Fruit fly (Drosophila melanogaster) whole organism, prepupa: Measurements from ENCODE around the gene loco.

Source experiments
- Blimp-1 ChIP-seq: fragments of 200-800 bp; sonication (Bioruptor generic); optimal IDR thresholded peaks from 3 replicates; lab custom pipeline; 2017; ENCODE audit warnings: missing biosample characterization, missing genetic modification characterization, mild to moderate bottlenecking, moderate library complexity, missing genetic modification reagents
- CG10631 ChIP-seq: fragments of 200-800 bp; sonication (Bioruptor generic); optimal IDR thresholded peaks from 2 replicates; lab custom pipeline; 2016; ENCODE audit warnings: missing biosample characterization, missing genetic modification characterization
- CG10669 ChIP-seq: fragments of 200-800 bp; sonication (Bioruptor generic); optimal IDR thresholded peaks from 3 replicates; lab custom pipeline; 2018; ENCODE audit warnings: missing biosample characterization, mild to moderate bottlenecking, missing genetic modification characterization, moderate library complexity
- CG11294 ChIP-seq: fragments of 200-800 bp; sonication (Bioruptor generic); IDR thresholded peaks from 2 replicates; pipeline ENCODE4 v1.3.6; 2022; ENCODE audit warnings: missing biosample characterization, missing genetic modification characterization
- CG11762 ChIP-seq: fragments of 200-800 bp; sonication (Bioruptor generic); optimal IDR thresholded peaks from 3 replicates; lab custom pipeline; 2016; ENCODE audit warnings: missing biosample characterization, missing genetic modification characterization; ENCODE audit not compliant: insufficient read depth
- CG11902 ChIP-seq: fragments of 200-800 bp; sonication (Bioruptor generic); optimal IDR thresholded peaks from 3 replicates; lab custom pipeline; 2016; ENCODE audit warnings: missing biosample characterization, missing genetic modification characterization
- CG15336 ChIP-seq: fragments of 200-800 bp; sonication (Bioruptor generic); IDR thresholded peaks from 2 replicates; pipeline ENCODE4 v1.3.6; 2022; ENCODE audit warnings: missing biosample characterization, missing genetic modification characterization
- CG1621 ChIP-seq: fragments of 200-800 bp; sonication (Bioruptor generic); optimal IDR thresholded peaks from 3 replicates; lab custom pipeline; 2018; ENCODE audit warnings: missing biosample characterization, mild to moderate bottlenecking, missing genetic modification characterization
- CG16779 ChIP-seq: fragments of 200-800 bp; sonication (Bioruptor generic); optimal IDR thresholded peaks from 3 replicates; lab custom pipeline; 2017; ENCODE audit warnings: missing biosample characterization, mild to moderate bottlenecking, missing genetic modification characterization
- CG3032 ChIP-seq: fragments of 200-800 bp; optimal IDR thresholded peaks from 2 replicates; lab custom pipeline; 2019; ENCODE audit warnings: missing biosample characterization, mild to moderate bottlenecking, missing genetic modification characterization, moderate library complexity
- CG31627 ChIP-seq: fragments of 200-800 bp; sonication (Bioruptor generic); optimal IDR thresholded peaks from 3 replicates; lab custom pipeline; 2016; ENCODE audit warnings: missing biosample characterization, missing genetic modification characterization
- CG32006 ChIP-seq: fragments of 200-800 bp; sonication (Bioruptor generic); optimal IDR thresholded peaks from 3 replicates; lab custom pipeline; 2017; ENCODE audit warnings: missing biosample characterization, mild to moderate bottlenecking, missing genetic modification characterization
- CG3919 ChIP-seq: fragments of 200-800 bp; sonication (Bioruptor generic); optimal IDR thresholded peaks from 3 replicates; lab custom pipeline; 2016; ENCODE audit warnings: missing biosample characterization, missing genetic modification characterization
- CG4318 ChIP-seq: fragments of 200-800 bp; sonication (Bioruptor generic); optimal IDR thresholded peaks from 3 replicates; lab custom pipeline; 2017; ENCODE audit warnings: missing biosample characterization, mild to moderate bottlenecking, missing genetic modification characterization
- CG6163 ChIP-seq: fragments of 200-800 bp; sonication (Bioruptor generic); IDR thresholded peaks from 3 replicates; pipeline ENCODE4 v1.3.6; 2022; ENCODE audit warnings: missing biosample characterization, missing genetic modification characterization
- CG6276 ChIP-seq: fragments of 200-800 bp; sonication (Bioruptor generic); optimal IDR thresholded peaks from 2 replicates; lab custom pipeline; 2017; ENCODE audit warnings: missing biosample characterization, mild to moderate bottlenecking, missing genetic modification characterization
- CG6808 ChIP-seq: fragments of 200-800 bp; sonication (Bioruptor generic); optimal IDR thresholded peaks from 3 replicates; lab custom pipeline; 2017; ENCODE audit warnings: missing biosample characterization, missing genetic modification characterization, mild to moderate bottlenecking, moderate library complexity, missing genetic modification reagents
- CG6854 ChIP-seq: fragments of 200-800 bp; sonication (Bioruptor generic); optimal IDR thresholded peaks from 2 replicates; lab custom pipeline; 2017; ENCODE audit warnings: missing biosample characterization, mild to moderate bottlenecking, missing genetic modification characterization
- CG7368 ChIP-seq: fragments of 200-800 bp; sonication (Bioruptor generic); optimal IDR thresholded peaks from 3 replicates; lab custom pipeline; 2016; ENCODE audit warnings: missing biosample characterization, missing genetic modification characterization
- CG8319 ChIP-seq: fragments of 200-800 bp; sonication (Bioruptor generic); optimal IDR thresholded peaks from 3 replicates; lab custom pipeline; 2016; ENCODE audit warnings: missing biosample characterization, missing genetic modification characterization
- CG8632 ChIP-seq: fragments of 200-800 bp; sonication (Bioruptor generic); optimal IDR thresholded peaks from 3 replicates; lab custom pipeline; 2016; ENCODE audit warnings: missing biosample characterization, missing genetic modification characterization
- Eip75B ChIP-seq: fragments of 200-800 bp; sonication (Bioruptor generic); optimal IDR thresholded peaks from 3 replicates; lab custom pipeline; 2016; ENCODE audit warnings: missing biosample characterization, missing genetic modification characterization
- Eip93F ChIP-seq: fragments of 200-800 bp; sonication (Bioruptor generic); optimal IDR thresholded peaks from 2 replicates; lab custom pipeline; 2016; ENCODE audit warnings: missing biosample characterization, mild to moderate bottlenecking, missing genetic modification characterization
- Ets21C ChIP-seq: fragments of 200-800 bp; sonication (Bioruptor generic); optimal IDR thresholded peaks from 3 replicates; lab custom pipeline; 2016; ENCODE audit warnings: missing biosample characterization, missing genetic modification characterization
- Ets96B ChIP-seq: fragments of 200-800 bp; optimal IDR thresholded peaks from 2 replicates; lab custom pipeline; 2019; ENCODE audit warnings: missing biosample characterization, mild to moderate bottlenecking, missing genetic modification characterization, moderate library complexity
- Gug ChIP-seq: fragments of 200-800 bp; sonication (Bioruptor generic); IDR thresholded peaks from 2 replicates; pipeline ENCODE4 v1.3.6; 2022; ENCODE audit warnings: missing biosample characterization, missing genetic modification characterization
- Hr38 ChIP-seq: sonication (Bioruptor generic); optimal IDR thresholded peaks from 2 replicates; lab custom pipeline; 2016; ENCODE audit warnings: missing biosample characterization, missing genetic modification characterization
- Hr39 ChIP-seq: fragments of 200-800 bp; sonication (Bioruptor generic); optimal IDR thresholded peaks from 2 replicates; lab custom pipeline; 2016; ENCODE audit warnings: missing biosample characterization, missing genetic modification characterization
- Hr4 ChIP-seq: fragments of 200-800 bp; sonication (Bioruptor generic); optimal IDR thresholded peaks from 3 replicates; lab custom pipeline; 2016; ENCODE audit warnings: missing biosample characterization, missing genetic modification characterization
- Lpt ChIP-seq: fragments of 200-800 bp; sonication (Bioruptor generic); optimal IDR thresholded peaks from 3 replicates; lab custom pipeline; 2016; ENCODE audit warnings: missing biosample characterization, missing genetic modification characterization
- Met ChIP-seq: fragments of 200-800 bp; sonication (Bioruptor generic); optimal IDR thresholded peaks from 3 replicates; lab custom pipeline; 2016; ENCODE audit warnings: missing biosample characterization, missing genetic modification characterization
- OdsH ChIP-seq: fragments of 200-800 bp; sonication (Bioruptor generic); optimal IDR thresholded peaks from 3 replicates; lab custom pipeline; 2016; ENCODE audit warnings: missing biosample characterization, missing genetic modification characterization
- Smox ChIP-seq: fragments of 200-800 bp; sonication (Bioruptor generic); optimal IDR thresholded peaks from 3 replicates; lab custom pipeline; 2016; ENCODE audit warnings: missing biosample characterization, missing genetic modification characterization
- Sox102F ChIP-seq: fragments of 200-800 bp; sonication (Bioruptor generic); optimal IDR thresholded peaks from 2 replicates; lab custom pipeline; 2016; ENCODE audit warnings: missing biosample characterization, mild to moderate bottlenecking, missing genetic modification characterization
- Sox14 ChIP-seq: fragments of 200-800 bp; sonication (Bioruptor generic); optimal IDR thresholded peaks from 3 replicates; lab custom pipeline; 2016; ENCODE audit warnings: missing biosample characterization, missing genetic modification characterization
- Sox15 ChIP-seq: fragments of 200-800 bp; sonication (Bioruptor generic); optimal IDR thresholded peaks from 3 replicates; lab custom pipeline; 2016; ENCODE audit warnings: missing biosample characterization, missing genetic modification characterization
- dac ChIP-seq: fragments of 200-800 bp; sonication (Bioruptor generic); optimal IDR thresholded peaks from 2 replicates; lab custom pipeline; 2017; ENCODE audit warnings: missing biosample characterization, mild to moderate bottlenecking, missing genetic modification characterization
- dsx ChIP-seq: fragments of 200-800 bp; optimal IDR thresholded peaks from 3 replicates; lab custom pipeline; 2019; ENCODE audit warnings: missing biosample characterization, mild to moderate bottlenecking, missing genetic modification characterization, moderate library complexity; ENCODE audit not compliant: poor library complexity, severe bottlenecking
- eg ChIP-seq: fragments of 200-800 bp; sonication (Bioruptor generic); IDR thresholded peaks from 3 replicates; pipeline ENCODE4 v1.3.6; 2022; ENCODE audit warnings: missing biosample characterization, missing genetic modification characterization
- fd85E ChIP-seq: fragments of 200-800 bp; sonication (Bioruptor generic); optimal IDR thresholded peaks from 3 replicates; lab custom pipeline; 2016; ENCODE audit warnings: missing biosample characterization, missing genetic modification characterization
- fkh ChIP-seq: fragments of 200-800 bp; sonication (Bioruptor generic); optimal IDR thresholded peaks from 3 replicates; lab custom pipeline; 2017; ENCODE audit warnings: missing biosample characterization, mild to moderate bottlenecking, missing genetic modification characterization, moderate library complexity
- net ChIP-seq: fragments of 200-800 bp; sonication (Bioruptor generic); optimal IDR thresholded peaks from 3 replicates; lab custom pipeline; 2016; ENCODE audit warnings: missing biosample characterization, missing genetic modification characterization
- pdm3 ChIP-seq: fragments of 200-800 bp; sonication (Bioruptor generic); optimal IDR thresholded peaks from 3 replicates; lab custom pipeline; 2016; ENCODE audit warnings: missing biosample characterization, missing genetic modification characterization
- salr ChIP-seq, 2 experiments: fragments of 200-800 bp; sonication (Bioruptor generic); optimal IDR thresholded peaks; 3 replicates each; lab custom pipeline; 2016 to 2018; ENCODE audit warnings: missing biosample characterization in 2 of 2, missing genetic modification characterization in 2 of 2, mild to moderate bottlenecking in 1 of 2
- spab ChIP-seq: fragments of 200-800 bp; sonication (Bioruptor generic); optimal IDR thresholded peaks from 2 replicates; lab custom pipeline; 2017; ENCODE audit warnings: missing biosample characterization, mild to moderate bottlenecking, missing genetic modification characterization, missing genetic modification reagents
- ss ChIP-seq, 2 experiments: fragments of 200-800 bp; sonication (Bioruptor generic); optimal IDR thresholded peaks; 2 replicates in 1 of 2; 3 replicates in 1 of 2; lab custom pipeline; 2017 to 2018; ENCODE audit warnings: mild to moderate bottlenecking in 2 of 2, missing biosample characterization in 2 of 2, missing genetic modification characterization in 2 of 2, moderate library complexity in 1 of 2
- svp ChIP-seq: fragments of 200-800 bp; sonication (Bioruptor generic); peaks from one replicate; lab custom pipeline; 2016; ENCODE audit warnings: missing biosample characterization, missing genetic modification characterization
- vri ChIP-seq: fragments of 200-800 bp; sonication (Bioruptor generic); optimal IDR thresholded peaks from 3 replicates; lab custom pipeline; 2016; ENCODE audit warnings: missing biosample characterization, mild to moderate bottlenecking, missing genetic modification characterization

The loco gene

DNA sequence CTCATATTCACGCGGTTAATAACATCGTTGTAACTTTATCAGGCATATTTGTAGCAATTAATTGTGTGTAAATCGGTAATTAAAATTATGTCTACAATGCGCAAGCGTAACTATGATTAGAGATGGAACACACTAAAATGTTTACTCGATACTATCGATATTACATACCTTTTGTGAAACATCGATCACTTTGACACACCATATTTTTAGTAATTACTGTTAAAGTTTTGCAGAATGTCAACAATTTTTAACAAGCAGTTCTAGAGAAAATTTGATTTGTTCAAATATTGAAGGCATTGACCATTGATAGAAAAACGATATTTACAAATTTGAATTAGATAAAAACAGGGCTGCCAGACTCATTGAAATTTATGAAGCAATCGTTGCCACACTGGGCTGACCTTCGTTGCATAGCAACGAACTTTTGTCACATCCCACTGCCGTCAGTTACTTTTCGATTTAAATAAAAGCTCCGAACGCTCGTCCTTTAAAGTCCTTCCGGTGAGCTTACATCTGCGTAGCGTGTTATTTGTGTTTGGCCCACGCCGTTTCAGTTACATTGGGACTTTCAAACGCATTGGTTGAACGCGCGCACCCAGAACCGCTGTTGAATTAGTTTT, at the start of gene loco, which contains the start of gene wake:
Gene loco (minus strand): TSS at position 149 of the 620 bp plus-strand sequence.
Gene wake (plus strand): TSS at position 570 of the 620 bp plus-strand sequence.
- TF ChIP-seq CG11762 (GFP tag; lab: Kevin White, UChicago) = no peak
- no peak for TF ChIP-seq CG15336 (GFP tag; lab: Robert Waterston, UW)
- no peak for TF ChIP-seq CG6276 (GFP tag; lab: Kevin White, UChicago)
- peak; percentile 50 for TF ChIP-seq svp (GFP tag; lab: Kevin White, UChicago)
- no peak for TF ChIP-seq CG31627 (GFP tag; lab: Kevin White, UChicago)
- no peak for TF ChIP-seq Lpt (GFP tag; lab: Kevin White, UChicago)
- TF ChIP-seq dsx (GFP tag; lab: Kevin White, UChicago) = peak; percentile 95
- peak; percentile 71 for TF ChIP-seq fkh
- TF ChIP-seq Blimp-1 (GFP tag; lab: Kevin White, UChicago) = no peak
- TF ChIP-seq Ets21C (GFP tag; lab: Kevin White, UChicago) = no peak

DNA sequence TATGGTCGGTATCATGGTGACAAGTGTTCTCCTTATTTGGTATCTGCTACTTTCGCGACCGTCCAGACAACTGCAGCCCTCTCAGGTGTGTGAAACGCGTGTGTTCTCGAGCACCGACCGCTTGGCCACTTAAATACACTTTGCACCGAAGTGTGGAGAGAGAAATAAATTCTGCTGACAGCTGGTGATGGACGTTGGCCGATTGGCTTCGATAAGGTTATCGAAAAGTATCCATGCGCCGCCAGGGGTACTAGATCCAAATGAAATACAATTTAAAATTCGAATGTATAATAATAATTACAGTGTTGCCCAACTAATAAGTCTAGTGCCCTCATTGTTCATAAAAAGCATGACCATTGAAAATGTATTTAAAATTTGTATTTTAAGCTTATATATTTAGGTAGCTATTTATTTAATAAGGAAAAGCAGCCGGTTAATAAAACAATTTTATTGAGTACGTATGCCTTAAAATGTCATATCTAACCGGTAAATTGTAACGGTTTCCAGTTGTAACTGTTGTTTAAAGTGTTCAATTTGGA, 47.2 kb upstream of the loco start, which contains the start of the genes Gclm and CG17625:
Gene Gclm (minus strand): TSS at position 175 of the 539 bp plus-strand sequence.
Gene CG17625 (plus strand): TSS at position 514 of the 539 bp plus-strand sequence.
- TF ChIP-seq CG8632 (peak; percentile 1), vri (GFP tag; lab: Kevin White, UChicago) (no peak), CG16779 (no peak), CG6163 (GFP tag; lab: Robert Waterston, UW) (peak; percentile 47; the same call in 2 of the 3 replicates), CG4318 (no peak), svp (GFP tag; lab: Kevin White, UChicago) (peak; percentile 81), dsx (GFP tag; lab: Kevin White, UChicago) (peak; percentile 57), Eip75B (GFP tag; lab: Kevin White, UChicago) (peak; percentile 39), CG6854 (GFP tag; lab: Kevin White, UChicago) (peak; percentile 73), spab (GFP tag; lab: Kevin White, UChicago) (no peak), Sox14 (GFP tag; lab: Kevin White, UChicago) (peak; percentile 38), Eip93F (GFP tag; lab: Kevin White, UChicago) (peak; percentile 42), CG32006 (GFP tag; lab: Kevin White, UChicago) (no peak), eg (peak; percentile 56), pdm3 (peak; percentile 56), Gug (GFP tag; lab: Robert Waterston, UW) (no peak), ss (GFP tag; optimal IDR thresholded peaks at IDR 0.05; lab: Kevin White, UChicago) (peak; percentile 42 to 56), OdsH (no peak), Met (no peak), CG15336 (GFP tag; lab: Robert Waterston, UW) (no peak; the same call in 1 of the 2 replicates), dac (no peak), Hr4 (GFP tag; lab: Kevin White, UChicago) (no peak), CG3919 (peak; percentile 51), Ets96B (peak; percentile 14), CG7368 (GFP tag; lab: Kevin White, UChicago) (no peak), CG8319 (GFP tag; lab: Kevin White, UChicago) (no peak), Lpt (GFP tag; lab: Kevin White, UChicago) (no peak), CG3032 (peak; percentile 27), fd85E (GFP tag; lab: Kevin White, UChicago) (no peak), Hr38 (no peak), Sox15 (GFP tag; lab: Kevin White, UChicago) (no peak), CG6808 (GFP tag; lab: Kevin White, UChicago) (no peak), CG11902 (GFP tag; lab: Kevin White, UChicago) (no peak), Sox102F (GFP tag; lab: Kevin White, UChicago) (peak; percentile 56), CG10631 (peak; percentile 50), CG11294 (no peak), Hr39 (GFP tag; lab: Kevin White, UChicago) (no peak), CG10669 (GFP tag; lab: Kevin White, UChicago) (no peak), CG1621 (tag; lab: Kevin White, UChicago) (peak; percentile 11), salr (GFP tag; optimal IDR thresholded peaks at IDR 0.05; lab: Kevin White, UChicago) (no peak), net (peak; percentile 56), Smox (GFP tag; lab: Kevin White, UChicago) (no peak)
